Worm (Caenorhabditis elegans) whole organism, mixed stage, embryonic: ENCODE measurements around the gene str-8.

Experiments used
- M03D4.4 ChIP-seq: sonication (generic microtip); optimal IDR thresholded peaks from 2 replicates; lab custom pipeline; 2017; ENCODE audit warnings: mild to moderate bottlenecking, missing genetic modification characterization, missing compliant biosample characterization
- bed-3 ChIP-seq: fragments of 200-800 bp; sonication (Bioruptor generic); optimal IDR thresholded peaks from 3 replicates; lab custom pipeline; 2018; ENCODE audit warnings: mild to moderate bottlenecking, missing genetic modification characterization, moderate library complexity, missing compliant biosample characterization
- blmp-1 ChIP-seq: fragments of 150-350 bp; optimal IDR thresholded peaks from 2 replicates; lab custom pipeline; 2014; ENCODE audit warnings: missing biosample characterization, missing genetic modification characterization
- ceh-39 ChIP-seq: fragments of 150-350 bp; optimal IDR thresholded peaks from 2 replicates; lab custom pipeline; 2014; ENCODE audit warnings: missing biosample characterization, missing genetic modification characterization
- ceh-43 ChIP-seq: fragments of 200-800 bp; sonication (Bioruptor generic); optimal IDR thresholded peaks from 2 replicates; lab custom pipeline; 2018; ENCODE audit warnings: mild to moderate bottlenecking, missing genetic modification characterization, moderate library complexity, missing compliant biosample characterization
- ceh-83 ChIP-seq: fragments of 200-800 bp; sonication (Bioruptor generic); optimal IDR thresholded peaks from 2 replicates; lab custom pipeline; 2018; ENCODE audit warnings: mild to moderate bottlenecking, missing genetic modification characterization, missing compliant biosample characterization
- ces-1 ChIP-seq: fragments of 150-350 bp; optimal IDR thresholded peaks from 2 replicates; lab custom pipeline; 2014; ENCODE audit warnings: missing biosample characterization, missing genetic modification reagents, missing genetic modification characterization
- cnd-1 ChIP-seq: fragments of 200-800 bp; sonication (Bioruptor generic); optimal IDR thresholded peaks from 2 replicates; lab custom pipeline; 2018; ENCODE audit warnings: mild to moderate bottlenecking, missing genetic modification characterization, missing compliant biosample characterization
- drap-1 ChIP-seq: fragments of 200-800 bp; sonication (Bioruptor generic); optimal IDR thresholded peaks from 3 replicates; lab custom pipeline; 2018; ENCODE audit warnings: mild to moderate bottlenecking, missing genetic modification characterization, missing compliant biosample characterization
- elt-1 ChIP-seq: sonication (generic microtip); optimal IDR thresholded peaks from 2 replicates; lab custom pipeline; 2017; ENCODE audit warnings: missing genetic modification characterization, mild to moderate bottlenecking, missing compliant biosample characterization, antibody characterized with exemption, moderate library complexity, borderline replicate concordance; ENCODE audit not compliant: insufficient read depth
- elt-3 ChIP-seq: fragments of 150-350 bp; optimal IDR thresholded peaks from 2 replicates; lab custom pipeline; 2014; ENCODE audit warnings: missing biosample characterization, missing genetic modification characterization
- flh-1 ChIP-seq: fragments of 200-800 bp; sonication (Bioruptor generic); optimal IDR thresholded peaks from 2 replicates; lab custom pipeline; 2018; ENCODE audit warnings: mild to moderate bottlenecking, missing genetic modification characterization, moderate library complexity, missing compliant biosample characterization
- hlh-1 ChIP-seq: fragments of 150-350 bp; optimal IDR thresholded peaks from 2 replicates; lab custom pipeline; 2014; ENCODE audit warnings: missing biosample characterization, missing genetic modification reagents, missing genetic modification characterization
- lin-13 ChIP-seq: fragments of 150-350 bp; optimal IDR thresholded peaks from 2 replicates; lab custom pipeline; 2014; ENCODE audit warnings: missing biosample characterization, missing genetic modification characterization
- lin-32 ChIP-seq: fragments of 200-800 bp; sonication (Bioruptor generic); optimal IDR thresholded peaks from 2 replicates; lab custom pipeline; 2018; ENCODE audit warnings: mild to moderate bottlenecking, missing genetic modification characterization, missing compliant biosample characterization
- mab-5 ChIP-seq: fragments of 150-350 bp; optimal IDR thresholded peaks from 2 replicates; lab custom pipeline; 2014; ENCODE audit warnings: missing biosample characterization, missing genetic modification characterization
- mep-1 ChIP-seq: fragments of 150-350 bp; optimal IDR thresholded peaks from 2 replicates; lab custom pipeline; 2017; ENCODE audit warnings: missing biosample characterization, missing genetic modification reagents, missing genetic modification characterization, inconsistent platforms
- nhr-12 ChIP-seq: fragments of 150-350 bp; optimal IDR thresholded peaks from 2 replicates; lab custom pipeline; 2014; ENCODE audit warnings: missing biosample characterization, missing genetic modification characterization
- nhr-2 ChIP-seq: fragments of 150-350 bp; optimal IDR thresholded peaks from 2 replicates; lab custom pipeline; 2014; ENCODE audit warnings: missing biosample characterization, missing genetic modification characterization
- nhr-237 ChIP-seq: fragments of 150-350 bp; optimal IDR thresholded peaks from 2 replicates; lab custom pipeline; 2014; ENCODE audit warnings: missing biosample characterization, missing genetic modification characterization
- nhr-28 ChIP-seq: fragments of 150-350 bp; optimal IDR thresholded peaks from 2 replicates; lab custom pipeline; 2014; ENCODE audit warnings: missing biosample characterization, missing genetic modification characterization
- nhr-76 ChIP-seq: sonication (generic microtip); optimal IDR thresholded peaks from 2 replicates; lab custom pipeline; 2017; ENCODE audit warnings: missing biosample characterization, missing genetic modification characterization
- pha-4 ChIP-seq: fragments of 150-350 bp; optimal IDR thresholded peaks from 2 replicates; lab custom pipeline; 2018; ENCODE audit warnings: missing biosample characterization, missing genetic modification reagents, missing genetic modification characterization
- sem-2 ChIP-seq: fragments of 200-800 bp; sonication (Bioruptor generic); optimal IDR thresholded peaks from 2 replicates; lab custom pipeline; 2018; ENCODE audit warnings: mild to moderate bottlenecking, missing genetic modification characterization, missing compliant biosample characterization
- snpc-4 ChIP-seq: fragments of 150-350 bp; optimal IDR thresholded peaks from 2 replicates; lab custom pipeline; 2014; ENCODE audit warnings: missing biosample characterization, missing genetic modification characterization
- sptf-1 ChIP-seq: sonication (generic microtip); optimal IDR thresholded peaks from 2 replicates; lab custom pipeline; 2017; ENCODE audit warnings: mild to moderate bottlenecking, missing genetic modification characterization, moderate library complexity, missing compliant biosample characterization
- tbx-8 ChIP-seq: fragments of 200-800 bp; sonication (Bioruptor generic); optimal IDR thresholded peaks from 2 replicates; lab custom pipeline; 2018; ENCODE audit warnings: mild to moderate bottlenecking, missing genetic modification characterization, moderate library complexity, missing compliant biosample characterization
- unc-120 ChIP-seq: sonication (generic microtip); optimal IDR thresholded peaks from 2 replicates; lab custom pipeline; 2017; ENCODE audit warnings: missing genetic modification characterization, missing compliant biosample characterization; ENCODE audit not compliant: poor library complexity, severe bottlenecking
- unc-39 ChIP-seq: fragments of 150-350 bp; optimal IDR thresholded peaks from 2 replicates; lab custom pipeline; 2014; ENCODE audit warnings: missing biosample characterization, missing genetic modification characterization
- unc-62 ChIP-seq: fragments of 150-350 bp; optimal IDR thresholded peaks from 2 replicates; lab custom pipeline; 2014; ENCODE audit warnings: missing biosample characterization, missing genetic modification reagents, missing genetic modification characterization
- zip-8 ChIP-seq: fragments of 150-350 bp; optimal IDR thresholded peaks from 2 replicates; lab custom pipeline; 2014; ENCODE audit warnings: missing biosample characterization, missing genetic modification characterization
- ztf-11 ChIP-seq: fragments of 150-350 bp; optimal IDR thresholded peaks from 2 replicates; lab custom pipeline; 2014; ENCODE audit warnings: missing biosample characterization, missing genetic modification characterization

str-8 gene

ce11 chrV:15715636-15716035 is 39.2 kb upstream of the str-8 start:
- TF ChIP-seq unc-39: no peak
- no peak for TF ChIP-seq ceh-83 (GFP tag; lab: Kevin White, UChicago)
- no peak for TF ChIP-seq nhr-237 (tag; lab: Kevin White, UChicago)
- TF ChIP-seq bed-3 (GFP tag; lab: Kevin White, UChicago): no peak
- TF ChIP-seq lin-32: no peak
- TF ChIP-seq nhr-28 (tag; lab: Kevin White, UChicago): no peak
- TF ChIP-seq hlh-1: no peak
- TF ChIP-seq sptf-1 (tag; lab: Kevin White, UChicago): no peak
- TF ChIP-seq nhr-2 (tag; lab: Kevin White, UChicago): no peak
- TF ChIP-seq ces-1 (GFP tag; lab: Kevin White, UChicago): no peak
- TF ChIP-seq unc-62 (GFP tag; lab: Kevin White, UChicago): no peak
- TF ChIP-seq tbx-8 (GFP tag; lab: Kevin White, UChicago): no peak
- TF ChIP-seq drap-1 (GFP tag; lab: Kevin White, UChicago): no peak
- no peak for TF ChIP-seq nhr-12 (tag; lab: Kevin White, UChicago)
- TF ChIP-seq lin-13: no peak
- TF ChIP-seq mab-5 (tag; lab: Kevin White, UChicago): no peak

DNA sequence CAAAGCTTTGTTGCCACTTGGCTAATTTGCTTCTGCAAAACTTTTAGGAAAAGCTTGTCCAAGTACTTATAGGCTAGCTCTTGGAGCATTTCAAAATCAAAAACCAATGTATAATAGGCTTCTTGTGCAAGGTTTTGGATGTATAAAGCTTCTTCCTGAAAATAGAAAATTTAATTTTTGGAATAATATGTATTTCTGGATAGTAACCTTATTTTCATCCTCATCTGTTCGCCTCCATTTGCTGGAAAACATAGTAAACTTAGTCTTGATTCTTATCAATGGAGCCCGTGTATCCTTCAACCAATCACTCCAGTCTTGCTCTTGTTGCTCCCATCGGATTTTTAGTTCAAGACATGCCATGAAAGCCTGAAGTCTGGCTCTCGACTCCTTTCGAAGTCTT is 38.2 kb upstream of the str-8 start, which contains the start of gene Y6E2A.4:
Y6E2A.4 (minus strand) TSS at position 101 of the 400 bp plus-strand sequence.
- TF ChIP-seq unc-120 (tag; lab: Kevin White, UChicago) (no peak), blmp-1 (tag; lab: Kevin White, UChicago) (no peak), ceh-43 (GFP tag; lab: Kevin White, UChicago) (no peak), flh-1 (GFP tag; lab: Kevin White, UChicago) (no peak)

DNA sequence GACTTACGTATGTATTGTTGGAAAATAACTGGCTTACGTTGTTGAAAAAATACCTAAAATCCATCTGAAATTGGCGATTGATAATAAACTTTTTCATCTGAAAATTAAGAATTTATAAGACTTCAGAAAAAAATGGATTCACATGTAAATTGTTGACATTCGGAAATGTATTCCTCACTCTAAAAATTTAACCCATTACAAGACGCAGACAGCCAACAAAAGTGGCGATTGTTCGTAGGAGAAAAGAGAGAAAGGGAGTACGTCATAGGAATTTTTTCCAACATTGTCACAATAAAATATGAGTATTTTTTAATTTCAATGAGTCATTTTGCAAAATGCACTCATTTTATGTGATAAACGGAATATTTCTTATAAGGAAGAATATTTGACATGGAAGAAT is 36.3 kb upstream of the str-8 start, which contains the start of gene Y6E2A.5:
Y6E2A.5 (minus strand) TSS at position 101 of the 400 bp plus-strand sequence.
- no peak for TF ChIP-seq nhr-237 (tag; lab: Kevin White, UChicago)
- no peak for TF ChIP-seq drap-1 (GFP tag; lab: Kevin White, UChicago)
- TF ChIP-seq ztf-11: no peak
- TF ChIP-seq mep-1: no peak
- TF ChIP-seq ceh-43 (GFP tag; lab: Kevin White, UChicago): no peak
- no peak for TF ChIP-seq mab-5 (tag; lab: Kevin White, UChicago)
- TF ChIP-seq unc-62 (GFP tag; lab: Kevin White, UChicago): no peak
- no peak for TF ChIP-seq M03D4.4 (tag; lab: Kevin White, UChicago)
- TF ChIP-seq cnd-1: no peak
- no peak for TF ChIP-seq nhr-12 (tag; lab: Kevin White, UChicago)
- TF ChIP-seq snpc-4 (tag; lab: Kevin White, UChicago): no peak
- TF ChIP-seq ces-1 (GFP tag; lab: Kevin White, UChicago): no peak
- TF ChIP-seq lin-32: no peak
- no peak for TF ChIP-seq elt-1 (tag; lab: Kevin White, UChicago)
- no peak for TF ChIP-seq zip-8 (tag; lab: Kevin White, UChicago)
- TF ChIP-seq nhr-2 (tag; lab: Kevin White, UChicago): no peak
- no peak for TF ChIP-seq flh-1 (GFP tag; lab: Kevin White, UChicago)

ce11 chrV:15719570-15719969 is 35.3 kb upstream of the str-8 start, which contains the start of gene Y6E2A.7:
TSS of gene Y6E2A.7 (plus strand) at chrV:15719870.
- TF ChIP-seq unc-39 (no peak), nhr-28 (tag; lab: Kevin White, UChicago) (no peak), ceh-39 (no peak), elt-3 (tag; lab: Kevin White, UChicago) (no peak), mep-1 (no peak), sem-2 (GFP tag; lab: Kevin White, UChicago) (no peak), drap-1 (GFP tag; lab: Kevin White, UChicago) (no peak), unc-62 (GFP tag; lab: Kevin White, UChicago) (no peak), nhr-76 (no peak), blmp-1 (tag; lab: Kevin White, UChicago) (no peak), nhr-237 (tag; lab: Kevin White, UChicago) (no peak), ceh-43 (GFP tag; lab: Kevin White, UChicago) (no peak), nhr-12 (tag; lab: Kevin White, UChicago) (no peak), zip-8 (tag; lab: Kevin White, UChicago) (no peak), elt-1 (tag; lab: Kevin White, UChicago) (no peak), M03D4.4 (tag; lab: Kevin White, UChicago) (no peak), ces-1 (GFP tag; lab: Kevin White, UChicago) (no peak), pha-4 (tag; lab: Kevin White, UChicago) (no peak), snpc-4 (tag; lab: Kevin White, UChicago) (no peak), hlh-1 (no peak)
